Fruit fly (Drosophila melanogaster) whole organism, embryonic: ENCODE measurements around the gene sit.

ENCODE experiments used
- Aef1 ChIP-seq: fragments of 200-800 bp; sonication (Bioruptor generic); IDR thresholded peaks from 3 replicates; pipeline ENCODE4 v1.3.6; 2022; ENCODE audit warnings: missing biosample characterization, missing genetic modification characterization
- Atf3 ChIP-seq: fragments of 200-800 bp; sonication (Bioruptor generic); optimal IDR thresholded peaks from 3 replicates; lab custom pipeline; 2016; ENCODE audit warnings: missing biosample characterization, missing genetic modification characterization
- BtbVII ChIP-seq: fragments of 200-800 bp; sonication (Bioruptor generic); optimal IDR thresholded peaks from 3 replicates; lab custom pipeline; 2017; ENCODE audit warnings: missing biosample characterization, mild to moderate bottlenecking, missing genetic modification characterization
- CG10274 ChIP-seq: fragments of 200-800 bp; sonication (Bioruptor generic); optimal IDR thresholded peaks from 3 replicates; lab custom pipeline; 2017; ENCODE audit warnings: missing biosample characterization, mild to moderate bottlenecking, missing genetic modification characterization
- CG11247 ChIP-seq: fragments of 200-800 bp; sonication (Bioruptor generic); IDR thresholded peaks from 2 replicates; pipeline ENCODE4 v1.3.6; 2022; ENCODE audit warnings: missing biosample characterization, missing genetic modification characterization
- CG14860 ChIP-seq: fragments of 200-800 bp; sonication (Bioruptor generic); IDR thresholded peaks from 3 replicates; pipeline ENCODE4 v1.3.6; 2022; ENCODE audit warnings: missing biosample characterization, missing genetic modification characterization; ENCODE audit not compliant: partially characterized antibody
- CG15696 ChIP-seq: fragments of 200-800 bp; sonication (Bioruptor generic); optimal IDR thresholded peaks from 2 replicates; lab custom pipeline; 2019; ENCODE audit warnings: missing biosample characterization, mild to moderate bottlenecking, missing genetic modification characterization, moderate library complexity
- CG1603 ChIP-seq: fragments of 200-800 bp; sonication (Bioruptor generic); optimal IDR thresholded peaks from 2 replicates; lab custom pipeline; 2019; ENCODE audit warnings: missing biosample characterization, mild to moderate bottlenecking, missing genetic modification characterization, moderate library complexity
- CG2678 ChIP-seq: fragments of 200-800 bp; sonication (Bioruptor generic); optimal IDR thresholded peaks from 3 replicates; lab custom pipeline; 2019; ENCODE audit warnings: missing biosample characterization, mild to moderate bottlenecking, missing genetic modification characterization, moderate library complexity
- CG3163 ChIP-seq: fragments of 200-800 bp; sonication (Bioruptor generic); optimal IDR thresholded peaks from 3 replicates; lab custom pipeline; 2016; ENCODE audit warnings: missing biosample characterization, missing genetic modification characterization
- CG32772 ChIP-seq: fragments of 200-800 bp; sonication (Bioruptor generic); IDR thresholded peaks from 2 replicates; pipeline ENCODE4 v1.3.6; 2022; ENCODE audit warnings: missing biosample characterization, missing genetic modification characterization
- CG34224 ChIP-seq: fragments of 200-800 bp; sonication (Bioruptor generic); IDR thresholded peaks from 3 replicates; pipeline ENCODE4 v1.3.6; 2022; ENCODE audit warnings: missing biosample characterization, missing genetic modification characterization; ENCODE audit not compliant: partially characterized antibody
- CG4424 ChIP-seq: fragments of 200-800 bp; sonication (Bioruptor generic); optimal IDR thresholded peaks from 3 replicates; lab custom pipeline; 2016; ENCODE audit warnings: missing biosample characterization, missing genetic modification characterization
- CG4707 ChIP-seq: fragments of 200-800 bp; sonication (Bioruptor generic); optimal IDR thresholded peaks from 2 replicates; lab custom pipeline; 2018; ENCODE audit warnings: missing biosample characterization, mild to moderate bottlenecking, missing genetic modification characterization, moderate library complexity
- CG6765 ChIP-seq: fragments of 200-800 bp; sonication (Bioruptor generic); optimal IDR thresholded peaks from 3 replicates; lab custom pipeline; 2017; ENCODE audit warnings: missing biosample characterization, mild to moderate bottlenecking, missing genetic modification characterization
- CG8089 ChIP-seq: fragments of 200-800 bp; sonication (Bioruptor generic); optimal IDR thresholded peaks from 3 replicates; lab custom pipeline; 2016; ENCODE audit warnings: missing biosample characterization, missing genetic modification characterization
- CG8290 ChIP-seq, 3 experiments: fragments of 200-800 bp; sonication (Bioruptor generic); optimal IDR thresholded peaks; 2 replicates each; lab custom pipeline; 2016 to 2019; ENCODE audit warnings: missing biosample characterization in 3 of 3, missing genetic modification characterization in 3 of 3, mild to moderate bottlenecking in 2 of 3, moderate library complexity in 1 of 3
- CG9727 ChIP-seq: fragments of 200-800 bp; sonication (Bioruptor generic); optimal IDR thresholded peaks from 3 replicates; lab custom pipeline; 2017; ENCODE audit warnings: missing biosample characterization, mild to moderate bottlenecking, missing genetic modification characterization
- Doc3 ChIP-seq: fragments of 200-800 bp; sonication (Bioruptor generic); IDR thresholded peaks from 3 replicates; pipeline ENCODE4 v1.3.6; 2022; ENCODE audit warnings: missing biosample characterization, missing genetic modification characterization; ENCODE audit not compliant: partially characterized antibody
- Fer2 ChIP-seq: fragments of 200-800 bp; sonication (Bioruptor generic); optimal IDR thresholded peaks from 2 replicates; lab custom pipeline; 2018; ENCODE audit warnings: missing biosample characterization, mild to moderate bottlenecking, missing genetic modification characterization, moderate library complexity
- Fer3 ChIP-seq: fragments of 200-800 bp; sonication (Bioruptor generic); optimal IDR thresholded peaks from 2 replicates; lab custom pipeline; 2018; ENCODE audit warnings: missing biosample characterization, mild to moderate bottlenecking, missing genetic modification characterization, moderate library complexity
- HLH3B ChIP-seq: fragments of 200-800 bp; sonication (Bioruptor generic); IDR thresholded peaks from 2 replicates; pipeline ENCODE4 v1.3.6; 2022; ENCODE audit warnings: missing biosample characterization, missing genetic modification characterization
- Hr39 ChIP-seq: fragments of >200 bp; optimal IDR thresholded peaks from 2 replicates; lab custom pipeline; 2017
- MBD-R2 ChIP-seq: fragments of 200-800 bp; sonication (Bioruptor generic); IDR thresholded peaks from 2 replicates; pipeline ENCODE4 v1.3.6; 2022; ENCODE audit warnings: missing biosample characterization, missing genetic modification characterization
- NFAT ChIP-seq: fragments of 200-800 bp; sonication (Bioruptor generic); IDR thresholded peaks from 2 replicates; pipeline ENCODE4 v1.3.6; 2022; ENCODE audit warnings: missing biosample characterization, missing genetic modification characterization
- Nf-YA ChIP-seq: fragments of 200-800 bp; sonication (Bioruptor generic); IDR thresholded peaks from 2 replicates; pipeline ENCODE4 v1.3.6; 2022; ENCODE audit warnings: missing biosample characterization, missing genetic modification characterization
- ap ChIP-seq: fragments of 200-800 bp; sonication (Bioruptor generic); IDR thresholded peaks from 2 replicates; pipeline ENCODE4 v1.3.6; 2022; ENCODE audit warnings: missing biosample characterization, missing genetic modification characterization
- crp ChIP-seq, 2 experiments: fragments of 200-800 bp; sonication (Bioruptor generic); optimal IDR thresholded peaks; 2 replicates in 1 of 2; 3 replicates in 1 of 2; lab custom pipeline; 2017; ENCODE audit warnings: missing biosample characterization in 2 of 2, missing genetic modification characterization in 2 of 2, mild to moderate bottlenecking in 1 of 2, moderate library complexity in 1 of 2
- dimm ChIP-seq: fragments of 200-800 bp; sonication (Bioruptor generic); IDR thresholded peaks from 2 replicates; pipeline ENCODE4 v1.3.6; 2022; ENCODE audit warnings: missing biosample characterization, missing genetic modification characterization
- ewg ChIP-seq: fragments of 200-800 bp; sonication (Bioruptor generic); optimal IDR thresholded peaks from 3 replicates; lab custom pipeline; 2017; ENCODE audit warnings: mild to moderate bottlenecking, missing biosample characterization, missing genetic modification reagents, missing genetic modification characterization
- fd102C ChIP-seq: fragments of 200-800 bp; sonication (Bioruptor generic); optimal IDR thresholded peaks from 2 replicates; lab custom pipeline; 2018; ENCODE audit warnings: missing biosample characterization, mild to moderate bottlenecking, missing genetic modification characterization, moderate library complexity
- gcm ChIP-seq: fragments of 200-800 bp; sonication (Bioruptor generic); optimal IDR thresholded peaks from 2 replicates; lab custom pipeline; 2019; ENCODE audit warnings: missing biosample characterization, mild to moderate bottlenecking, missing genetic modification characterization, moderate library complexity
- grau ChIP-seq: fragments of 200-800 bp; optimal IDR thresholded peaks from 3 replicates; lab custom pipeline; 2019; ENCODE audit warnings: missing biosample characterization, mild to moderate bottlenecking, missing genetic modification characterization, moderate library complexity
- kay ChIP-seq: fragments of 200-800 bp; sonication (Bioruptor generic); optimal IDR thresholded peaks from 2 replicates; lab custom pipeline; 2016; ENCODE audit warnings: missing biosample characterization, missing genetic modification characterization
- knrl ChIP-seq: fragments of 200-800 bp; sonication (Bioruptor generic); IDR thresholded peaks from 3 replicates; pipeline ENCODE4 v1.3.6; 2022; ENCODE audit warnings: missing biosample characterization, missing genetic modification characterization; ENCODE audit not compliant: partially characterized antibody
- lmd ChIP-seq: fragments of 200-800 bp; sonication (Bioruptor generic); IDR thresholded peaks from 2 replicates; pipeline ENCODE4 v1.3.6; 2022; ENCODE audit warnings: missing biosample characterization, missing genetic modification characterization
- nerfin-1 ChIP-seq: fragments of 200-800 bp; sonication (Bioruptor generic); optimal IDR thresholded peaks from 3 replicates; lab custom pipeline; 2019; ENCODE audit warnings: missing biosample characterization, mild to moderate bottlenecking, missing genetic modification characterization, moderate library complexity
- nmo ChIP-seq: fragments of 200-800 bp; sonication (Bioruptor generic); optimal IDR thresholded peaks from 2 replicates; lab custom pipeline; 2018; ENCODE audit warnings: missing biosample characterization, mild to moderate bottlenecking, missing genetic modification characterization, moderate library complexity
- pb ChIP-seq: fragments of 200-800 bp; sonication (Bioruptor generic); optimal IDR thresholded peaks from 3 replicates; lab custom pipeline; 2016; ENCODE audit warnings: missing biosample characterization, missing genetic modification characterization
- pho ChIP-seq: fragments of 200-800 bp; sonication (Bioruptor generic); optimal IDR thresholded peaks from 2 replicates; lab custom pipeline; 2016; ENCODE audit warnings: missing biosample characterization, missing genetic modification characterization
- prd ChIP-seq, 3 experiments: fragments of >200 bp in 2 of 3; fragments of 200-800 bp in 1 of 3; sonication (Bioruptor generic) in 1 of 3; optimal IDR thresholded peaks in 2 of 3; IDR thresholded peaks in 1 of 3; 2 replicates in 2 of 3; 3 replicates in 1 of 3; pipeline versions ENCODE4 v1.3.6 to Lab custom; 2017 to 2022; ENCODE audit warnings: missing biosample characterization in 1 of 3, missing genetic modification characterization in 1 of 3
- pros ChIP-seq: fragments of 200-800 bp; sonication (Bioruptor generic); optimal IDR thresholded peaks from 3 replicates; lab custom pipeline; 2019; ENCODE audit warnings: missing biosample characterization, mild to moderate bottlenecking, missing genetic modification characterization, moderate library complexity
- sens-2 ChIP-seq: fragments of 200-800 bp; sonication (Bioruptor generic); IDR thresholded peaks from 2 replicates; pipeline ENCODE4 v1.3.6; 2022; ENCODE audit warnings: missing biosample characterization, missing genetic modification characterization
- sima ChIP-seq: fragments of 200-800 bp; sonication (Bioruptor generic); optimal IDR thresholded peaks from 2 replicates; lab custom pipeline; 2016; ENCODE audit warnings: missing biosample characterization, missing genetic modification characterization
- slou ChIP-seq: fragments of 200-800 bp; sonication (Bioruptor generic); optimal IDR thresholded peaks from 3 replicates; lab custom pipeline; 2016; ENCODE audit warnings: missing biosample characterization, missing genetic modification characterization
- tx ChIP-seq: fragments of 200-800 bp; sonication (Bioruptor generic); optimal IDR thresholded peaks from 2 replicates; lab custom pipeline; 2016; ENCODE audit warnings: missing biosample characterization, missing genetic modification characterization
- z ChIP-seq: fragments of 200-800 bp; sonication (Bioruptor generic); IDR thresholded peaks from 3 replicates; pipeline ENCODE4 v1.3.6; 2022; ENCODE audit warnings: missing biosample characterization, missing genetic modification characterization
- zen2 ChIP-seq: fragments of 200-800 bp; sonication (Bioruptor generic); IDR thresholded peaks from 3 replicates; pipeline ENCODE4 v1.3.6; 2022; ENCODE audit warnings: missing biosample characterization, missing genetic modification characterization; ENCODE audit not compliant: partially characterized antibody

The sit gene

dm6 chr3R:22528264-22529158, 33.9 kb downstream of the sit start, which contains the start of gene CG5346 (continued):
- TF ChIP-seq knrl (GFP tag; lab: Robert Waterston, UW) (peak; percentile 87), CG11247 (GFP tag; lab: Robert Waterston, UW) (no peak), nmo (GFP tag; lab: Kevin White, UChicago) (peak; percentile 3), Nf-YA (GFP tag; lab: Robert Waterston, UW) (no peak), BtbVII (no peak), HLH3B (GFP tag; lab: Robert Waterston, UW) (no peak), pb (GFP tag; lab: Kevin White, UChicago) (no peak), Hr39 (lab: Kevin White, UChicago) (no peak), ewg (GFP tag; lab: Kevin White, UChicago) (no peak), ap (GFP tag; lab: Robert Waterston, UW) (no peak), CG4707 (no peak), sima (GFP tag; lab: Kevin White, UChicago) (no peak), slou (GFP tag; lab: Kevin White, UChicago) (no peak), CG34224 (GFP tag; lab: Robert Waterston, UW) (peak; percentile 79), pho (GFP tag; lab: Kevin White, UChicago) (no peak), CG2678 (tag; lab: Kevin White, UChicago) (no peak), fd102C (GFP tag; lab: Kevin White, UChicago) (no peak), sens-2 (GFP tag; lab: Robert Waterston, UW) (no peak), Doc3 (GFP tag; lab: Robert Waterston, UW) (peak; percentile 55; the same call in 2 of the 3 replicates), CG4424 (GFP tag; lab: Kevin White, UChicago) (no peak), CG15696 (tag; lab: Kevin White, UChicago) (no peak), gcm (no peak), NFAT (GFP tag; lab: Robert Waterston, UW) (peak; percentile 45; the same call in 1 of the 2 replicates), CG8290 (GFP tag; optimal IDR thresholded peaks at IDR 0.05; lab: Kevin White, UChicago) (no peak), CG8290 (tag; optimal IDR thresholded peaks at IDR 0.05; lab: Kevin White, UChicago) (peak in 1 of 2 experiments; percentile 37), CG14860 (GFP tag; lab: Robert Waterston, UW) (peak; percentile 84), CG6765 (GFP tag; lab: Kevin White, UChicago) (no peak), CG3163 (no peak), CG8089 (GFP tag; lab: Kevin White, UChicago) (no peak), nerfin-1 (no peak), kay (no peak), Fer3 (tag; lab: Kevin White, UChicago) (no peak), lmd (GFP tag; lab: Robert Waterston, UW) (no peak), CG9727 (GFP tag; lab: Kevin White, UChicago) (no peak), MBD-R2 (GFP tag; lab: Robert Waterston, UW) (peak; percentile 27), tx (GFP tag; lab: Kevin White, UChicago) (no peak), Aef1 (GFP tag; lab: Robert Waterston, UW) (no peak), prd (optimal IDR thresholded peaks at IDR 0.05; lab: Kevin White, UChicago) (no peak), prd (GFP tag; IDR thresholded peaks at IDR 0.05; lab: Robert Waterston, UW) (no peak), Atf3 (no peak), Fer2 (tag; lab: Kevin White, UChicago) (no peak), CG10274 (no peak), CG1603 (tag; lab: Kevin White, UChicago) (peak; percentile 38), z (GFP tag; lab: Robert Waterston, UW) (no peak), crp (GFP tag; optimal IDR thresholded peaks at IDR 0.05; lab: Kevin White, UChicago) (no peak), pros (GFP tag; lab: Kevin White, UChicago) (no peak), dimm (GFP tag; lab: Robert Waterston, UW) (no peak), CG32772 (GFP tag; lab: Robert Waterston, UW) (peak; percentile 49), grau (tag; lab: Kevin White, UChicago) (peak; percentile 22), zen2 (GFP tag; lab: Robert Waterston, UW) (peak; percentile 36; the same call in 2 of the 3 replicates)
